Fruit fly (Drosophila melanogaster) whole organism: ENCODE measurements around the gene Kat60.

Experiments used
- CG8478 ChIP-seq: fragments of >200 bp; optimal IDR thresholded peaks from 2 replicates; lab custom pipeline; 2018; ENCODE audit warnings: inconsistent platforms
- Dll ChIP-seq: fragments of >200 bp; optimal IDR thresholded peaks from 2 replicates; lab custom pipeline; 2017
- EcR ChIP-seq, 2 experiments: fragments of >200 bp; optimal IDR thresholded peaks; 2 replicates each; lab custom pipeline; 2017; ENCODE audit warnings: missing biosample characterization in 2 of 2, missing genetic modification characterization in 2 of 2, missing genetic modification reagents in 2 of 2
- pan ChIP-seq: fragments of >200 bp; optimal IDR thresholded peaks from 2 replicates; lab custom pipeline; 2017
- psq ChIP-seq: fragments of >200 bp; optimal IDR thresholded peaks from 2 replicates; lab custom pipeline; 2017
- usp ChIP-seq: fragments of >200 bp; optimal IDR thresholded peaks from 2 replicates; lab custom pipeline; 2017; ENCODE audit warnings: missing biosample characterization, missing genetic modification characterization, mixed read lengths

- TF ChIP-seq pan (lab: Kevin White, UChicago) (no peak), usp (GFP tag; lab: Kevin White, UChicago) (no peak), EcR (GFP tag; optimal IDR thresholded peaks at IDR 0.05; lab: Kevin White, UChicago) (no peak), psq (no peak), CG8478 (lab: Kevin White, UChicago) (no peak), Dll (lab: Kevin White, UChicago) (no peak)
Measured at dm6 chr3R:5226025-5226424, 6.0 kb downstream of the Kat60 start, which contains the start of gene Vps37B.
